Worm (Caenorhabditis elegans) whole organism, dauer: Measurements from ENCODE around the gene dhhc-14.
"Not testable (repeated sequence)": the region's sequence is repeated elsewhere in the genome, so short reads cannot be mapped to it uniquely, and the experiment has no call there.

Experiments used
- unc-62 ChIP-seq: sonication (generic microtip); optimal IDR thresholded peaks from 2 replicates; lab custom pipeline; 2017; ENCODE audit warnings: missing biosample characterization, missing genetic modification reagents, missing genetic modification characterization

Gene dhhc-14

DNA sequence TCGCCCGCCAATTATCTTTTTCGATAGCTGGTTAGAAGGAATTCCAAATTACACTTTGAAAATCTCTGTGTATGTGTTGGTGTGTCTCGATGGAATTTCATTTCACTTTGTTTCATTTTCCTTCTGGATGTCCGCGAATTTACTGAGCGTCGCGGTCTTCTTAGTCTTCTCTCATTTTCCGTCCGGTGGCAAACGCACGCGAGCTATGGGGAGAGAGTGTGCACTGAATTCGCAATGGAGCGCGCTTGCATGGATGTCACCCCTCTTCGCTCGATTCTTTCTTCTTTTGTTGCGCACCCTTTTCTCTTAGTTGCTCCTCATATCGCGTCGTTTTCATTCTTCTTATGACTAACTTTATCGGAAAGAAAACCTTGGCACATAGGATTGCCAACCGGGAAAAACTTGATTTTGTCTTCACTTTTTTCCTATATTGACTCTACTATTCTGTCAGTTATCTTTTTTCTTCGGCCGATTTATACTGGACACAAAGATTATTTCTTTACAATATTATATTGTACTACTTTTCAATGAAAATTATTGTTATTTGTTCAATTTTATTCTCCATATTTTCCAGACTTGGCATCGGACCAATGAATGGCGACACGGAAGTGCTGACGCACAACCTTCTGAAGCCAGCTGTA lies at the start of gene dhhc-14:
dhhc-14 (plus strand) TSS at position 591 of the 641 bp plus-strand sequence.
- TF ChIP-seq unc-62 (GFP tag; lab: Kevin White, UChicago) = no peak

DNA sequence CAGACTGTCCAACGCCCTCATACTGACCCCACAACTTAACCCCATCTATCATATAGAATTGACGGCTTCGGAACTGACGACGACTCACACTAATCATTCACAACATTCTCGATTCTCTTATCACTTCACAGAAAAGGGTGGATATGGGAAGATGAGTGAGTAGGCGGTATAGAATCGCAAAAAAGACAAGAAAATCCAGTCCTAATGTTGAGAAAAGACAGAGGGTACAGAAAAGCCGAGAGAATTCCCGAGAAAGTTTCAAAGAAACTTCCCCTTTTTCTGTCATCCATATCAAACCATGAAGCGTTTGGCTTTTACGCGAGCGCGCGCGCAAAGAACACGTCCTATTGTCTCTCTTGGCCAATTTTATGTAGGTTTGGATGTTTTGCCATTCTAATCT lies 47.9 kb upstream of the dhhc-14 start:
- TF ChIP-seq unc-62 (GFP tag; lab: Kevin White, UChicago) = no peak

DNA sequence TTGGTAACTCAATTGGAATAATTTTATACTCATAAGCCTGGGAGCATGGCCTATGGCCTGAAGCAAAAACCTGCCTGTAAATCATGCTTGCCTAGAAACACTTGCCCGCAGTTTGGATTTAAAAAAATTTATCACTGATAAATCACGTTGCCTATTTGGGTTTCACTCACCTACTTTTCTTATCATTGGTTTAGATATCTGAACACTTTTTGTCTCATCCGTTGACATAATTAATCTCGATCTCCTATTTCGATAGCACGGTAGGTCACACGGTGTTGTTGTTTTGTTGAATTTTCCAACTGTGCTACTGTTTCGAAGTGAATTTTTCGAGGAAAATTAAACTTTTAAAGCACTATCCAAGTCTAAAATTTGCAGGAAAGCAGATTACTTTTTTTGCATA lies 45.0 kb upstream of the dhhc-14 start:
- TF ChIP-seq unc-62 (GFP tag; lab: Kevin White, UChicago) = no peak

DNA sequence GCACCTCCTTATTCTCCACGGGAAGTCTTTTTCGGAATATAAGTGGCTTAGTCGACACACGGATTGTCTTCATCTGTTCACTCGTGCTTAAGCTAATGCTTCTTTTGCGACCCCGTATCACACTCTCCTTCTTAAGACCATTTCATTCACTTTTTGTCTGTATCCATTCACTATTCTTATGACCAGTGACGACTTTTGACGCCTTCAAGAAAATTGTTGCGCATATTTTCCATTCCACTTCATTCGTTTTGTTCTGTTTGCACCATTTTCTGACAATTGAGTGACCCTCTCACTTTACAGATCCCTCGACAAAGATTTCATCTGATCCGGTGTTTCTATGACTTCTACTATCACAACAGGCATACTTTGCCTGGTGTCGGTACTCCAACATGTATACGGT lies 44.5 kb upstream of the dhhc-14 start, which contains the start of gene H03E18.1:
H03E18.1 (plus strand) TSS at position 301 of the 400 bp plus-strand sequence.
- no peak for TF ChIP-seq unc-62 (GFP tag; lab: Kevin White, UChicago)

DNA sequence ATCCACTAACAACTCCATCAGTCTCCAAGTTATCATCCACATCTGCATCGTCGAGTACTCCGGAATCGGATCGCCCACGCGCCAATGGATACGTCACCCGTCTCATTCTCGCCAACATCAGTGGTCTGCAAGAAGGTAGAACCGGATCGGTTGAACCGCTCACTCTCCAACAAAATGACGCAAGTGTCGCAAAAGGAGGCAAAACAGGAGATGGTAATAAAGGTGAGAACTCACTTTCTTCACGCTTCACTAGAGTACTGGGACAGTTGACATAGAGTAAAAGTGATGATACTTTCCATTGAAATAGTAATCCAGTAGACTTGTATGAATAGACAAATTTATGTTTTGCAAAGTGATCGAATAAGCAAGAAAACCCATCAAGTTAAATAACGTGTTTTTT lies 43.0 kb upstream of the dhhc-14 start:
- no peak for TF ChIP-seq unc-62 (GFP tag; lab: Kevin White, UChicago)

DNA sequence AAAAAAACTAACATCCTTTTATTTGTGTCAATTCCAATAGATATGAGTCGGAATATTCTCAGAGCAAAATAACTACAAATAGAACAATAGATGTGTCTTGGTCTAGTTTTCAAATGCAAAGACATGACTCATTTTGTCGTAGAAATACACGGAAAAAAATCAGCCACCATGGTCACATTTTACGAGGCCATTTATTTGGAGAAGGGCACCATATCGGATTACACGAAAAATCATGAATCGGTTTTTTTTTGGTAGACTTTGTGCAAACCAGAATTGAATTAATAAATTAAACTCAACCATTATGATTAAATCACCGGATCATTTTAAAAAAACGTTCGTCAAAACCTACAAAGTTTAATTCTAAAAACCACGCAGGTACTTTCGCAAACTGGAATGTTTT lies 31.7 kb upstream of the dhhc-14 start, which contains the start of gene H03E18.2:
H03E18.2 (minus strand) TSS at position 101 of the 400 bp plus-strand sequence.
- no peak for TF ChIP-seq unc-62 (GFP tag; lab: Kevin White, UChicago)

DNA sequence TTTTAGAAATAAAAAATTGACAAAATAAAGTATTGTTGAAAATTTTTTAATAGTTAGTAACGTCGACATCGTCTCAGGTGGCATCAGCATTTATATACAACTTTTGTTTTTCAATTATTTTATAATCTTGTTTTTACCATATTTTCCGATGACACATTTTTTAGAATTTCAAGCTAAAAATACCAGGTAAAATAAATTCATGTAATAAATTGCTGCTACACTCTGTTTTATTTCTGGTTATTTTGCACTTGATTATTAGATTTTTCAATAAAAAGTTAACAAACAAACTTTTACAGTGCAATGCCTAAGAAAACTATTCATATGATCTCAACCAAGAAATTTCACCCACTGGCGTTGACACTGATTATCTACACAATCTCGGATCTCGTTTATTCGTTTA lies 30.5 kb upstream of the dhhc-14 start, which contains the start of gene C03G5.14:
C03G5.14 (plus strand) TSS at position 301 of the 400 bp plus-strand sequence.
- TF ChIP-seq unc-62 (GFP tag; lab: Kevin White, UChicago) = no peak

DNA sequence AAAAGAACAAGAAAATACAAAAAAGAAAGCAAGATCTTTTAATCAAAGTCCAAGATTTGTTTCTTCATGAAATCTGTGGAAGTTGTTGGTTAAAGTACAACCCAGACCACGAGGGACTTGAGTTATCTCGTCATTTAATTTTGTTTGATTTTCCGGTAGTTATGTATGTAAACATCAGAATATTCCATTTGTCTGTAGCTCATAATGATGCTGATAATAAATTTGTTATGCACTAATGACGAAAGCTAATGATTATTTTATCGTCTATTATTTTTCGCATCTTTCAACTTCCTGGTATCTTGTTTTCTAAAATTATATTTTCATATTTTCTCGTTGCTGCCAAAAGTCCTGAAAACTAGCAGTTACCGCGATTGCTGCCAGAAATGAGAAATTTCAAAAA lies 29.1 kb upstream of the dhhc-14 start:
- TF ChIP-seq unc-62 (GFP tag; lab: Kevin White, UChicago) = no peak

DNA sequence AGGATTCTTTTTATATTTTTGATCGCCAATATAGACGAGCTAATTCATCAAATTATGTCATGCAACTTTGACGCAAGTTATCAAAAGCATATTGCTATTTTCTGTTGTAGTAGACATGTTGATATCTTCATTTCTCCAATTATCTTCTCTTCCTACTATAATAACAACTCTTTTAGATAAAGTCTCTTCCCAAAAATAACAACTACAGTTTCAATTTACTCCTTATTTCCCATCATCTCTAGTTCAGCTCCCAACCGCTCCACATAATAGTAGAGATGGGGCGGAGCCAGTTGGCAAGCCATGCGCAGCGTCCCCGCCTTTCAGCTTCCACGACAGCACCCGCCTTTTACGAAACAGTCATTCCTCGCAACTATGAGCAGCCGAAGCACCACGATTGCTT lies 24.1 kb upstream of the dhhc-14 start, which contains the start of gene flp-5:
flp-5 (plus strand) TSS at position 301 of the 400 bp plus-strand sequence.
- TF ChIP-seq unc-62 (GFP tag; lab: Kevin White, UChicago) = no peak

DNA sequence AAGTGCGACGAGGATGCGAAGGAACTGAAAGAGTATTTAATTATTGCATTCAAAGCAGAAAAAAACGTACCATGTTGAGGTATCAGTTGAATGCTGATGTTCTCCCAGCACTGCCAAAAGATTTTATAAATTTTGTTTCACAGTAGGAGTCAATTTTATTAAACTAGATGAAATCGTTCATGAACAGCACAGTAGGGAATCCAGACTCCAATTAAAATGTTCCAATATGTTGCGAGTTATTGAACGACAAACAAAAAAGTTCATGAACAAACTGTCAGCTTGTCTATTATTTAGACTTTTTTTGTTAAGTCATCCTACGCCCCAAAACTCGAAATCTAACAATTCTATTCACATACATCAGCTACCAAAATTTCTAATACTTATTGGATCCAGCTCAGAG lies 17.1 kb upstream of the dhhc-14 start, which contains the start of gene nspc-1:
nspc-1 (minus strand) TSS at position 101 of the 400 bp plus-strand sequence.
- not testable (repeated sequence) for TF ChIP-seq unc-62 (GFP tag; lab: Kevin White, UChicago)

DNA sequence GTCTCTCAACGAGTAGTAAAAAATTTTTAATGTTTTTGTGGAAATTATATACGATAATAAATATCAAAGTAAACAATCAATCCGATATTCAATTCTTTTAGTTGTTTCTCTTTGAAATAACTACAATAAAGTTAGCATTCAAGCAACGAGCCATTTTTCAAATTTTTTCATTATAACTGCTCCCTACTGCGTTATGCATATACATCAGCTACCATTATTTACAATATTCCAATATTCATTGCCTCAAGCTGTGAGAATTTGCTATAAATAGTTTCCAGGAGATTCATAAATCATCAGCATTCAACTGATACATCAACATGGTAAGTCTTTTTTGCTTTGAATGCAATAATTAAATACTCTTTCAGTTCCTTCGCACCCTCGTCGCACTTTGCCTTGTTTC lies 15.3 kb upstream of the dhhc-14 start, which contains the start of gene nspc-3:
nspc-3 (plus strand) TSS at position 301 of the 400 bp plus-strand sequence.
- no peak for TF ChIP-seq unc-62 (GFP tag; lab: Kevin White, UChicago)

DNA sequence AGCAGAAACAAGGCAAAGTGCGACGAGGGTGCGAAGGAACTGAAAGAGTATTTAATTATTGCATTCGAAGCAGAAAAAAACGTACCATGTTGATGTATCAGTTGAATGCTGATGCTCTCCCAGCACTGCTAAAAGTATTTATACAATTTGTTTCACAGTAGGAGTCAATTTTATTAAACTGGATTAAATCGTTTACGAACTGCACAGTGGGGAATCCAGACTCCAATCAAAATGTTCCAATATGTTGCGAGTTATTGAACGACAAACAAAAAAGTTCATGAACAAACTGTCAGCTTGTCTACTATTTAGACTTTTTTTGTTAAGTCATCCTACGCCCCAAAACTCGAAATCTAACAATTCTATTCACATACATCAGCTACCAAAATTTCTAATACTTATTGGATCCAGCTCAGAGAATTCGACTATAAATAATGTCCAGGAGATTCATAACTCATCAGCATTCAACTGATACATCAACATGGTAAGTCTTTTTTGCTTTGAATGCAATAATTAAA lies 13.8 kb upstream of the dhhc-14 start, which contains the start of the genes nspc-4 and nspc-5:
nspc-4 (minus strand) TSS at position 101 of the 515 bp plus-strand sequence.
nspc-5 (plus strand) TSS at position 465 of the 515 bp plus-strand sequence.
- TF ChIP-seq unc-62 (GFP tag; lab: Kevin White, UChicago) = not testable (repeated sequence)

DNA sequence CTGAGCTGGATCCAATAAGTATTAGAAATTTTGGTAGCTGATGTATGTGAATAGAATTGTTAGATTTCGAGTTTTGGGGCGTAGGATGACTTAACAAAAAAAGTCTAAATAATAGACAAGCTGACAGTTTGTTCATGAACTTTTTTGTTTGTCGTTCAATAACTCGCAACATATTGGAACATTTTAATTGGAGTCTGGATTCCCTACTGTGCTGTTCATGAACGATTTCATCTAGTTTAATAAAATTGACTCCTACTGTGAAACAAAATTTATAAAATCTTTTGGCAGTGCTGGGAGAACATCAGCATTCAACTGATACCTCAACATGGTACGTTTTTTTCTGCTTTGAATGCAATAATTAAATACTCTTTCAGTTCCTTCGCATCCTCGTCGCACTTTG lies 10.5 kb upstream of the dhhc-14 start, which contains the start of gene nspc-7:
nspc-7 (plus strand) TSS at position 301 of the 400 bp plus-strand sequence.
- not testable (repeated sequence) for TF ChIP-seq unc-62 (GFP tag; lab: Kevin White, UChicago)

DNA sequence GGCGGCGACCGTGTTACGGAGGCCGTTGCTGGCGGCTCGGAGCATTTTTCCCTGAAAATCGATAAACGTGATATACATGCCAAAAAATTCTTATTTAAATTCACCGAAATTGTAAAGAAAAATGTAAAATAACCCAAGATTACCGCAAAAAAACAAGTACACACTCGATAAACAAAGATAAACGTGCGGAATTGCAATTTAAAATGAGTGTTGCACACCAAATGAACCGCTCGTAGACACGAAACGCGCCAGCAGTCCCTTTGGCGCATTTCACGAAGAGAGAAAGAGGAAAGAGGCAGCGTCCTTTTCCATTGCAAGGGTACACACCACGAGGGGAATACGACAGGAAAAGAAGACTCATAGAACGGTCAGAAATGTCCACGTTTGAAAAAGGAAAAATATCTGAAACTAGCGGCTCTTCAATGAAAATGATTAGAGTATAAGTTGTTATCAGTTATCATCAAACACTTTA lies 6.1 kb upstream of the dhhc-14 start, which contains the start of gene sdha-1:
sdha-1 (minus strand) TSS at position 51 of the 472 bp plus-strand sequence.
- no peak for TF ChIP-seq unc-62 (GFP tag; lab: Kevin White, UChicago)

DNA sequence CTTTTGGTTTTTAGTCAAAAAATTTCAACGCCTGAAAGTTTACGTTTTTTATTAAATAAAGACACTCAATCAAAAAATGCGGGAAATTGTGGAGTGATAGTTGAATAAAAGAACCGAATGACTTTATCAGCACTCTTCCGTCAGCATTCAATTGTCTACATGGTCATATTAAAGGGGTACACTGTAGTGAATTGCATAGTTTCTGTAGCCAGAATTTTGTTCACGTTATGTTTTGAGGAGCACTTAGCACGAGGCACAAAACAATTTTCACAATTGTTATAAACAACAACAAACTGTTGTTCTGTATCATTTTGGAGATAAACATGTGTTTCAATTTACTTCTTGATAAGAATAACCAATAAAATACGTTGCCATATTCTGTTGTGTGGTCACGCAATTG lies 3.1 kb upstream of the dhhc-14 start, which contains the start of gene D2021.4:
D2021.4 (minus strand) TSS at position 48 of the 400 bp plus-strand sequence.
- TF ChIP-seq unc-62 (GFP tag; lab: Kevin White, UChicago) = no peak

DNA sequence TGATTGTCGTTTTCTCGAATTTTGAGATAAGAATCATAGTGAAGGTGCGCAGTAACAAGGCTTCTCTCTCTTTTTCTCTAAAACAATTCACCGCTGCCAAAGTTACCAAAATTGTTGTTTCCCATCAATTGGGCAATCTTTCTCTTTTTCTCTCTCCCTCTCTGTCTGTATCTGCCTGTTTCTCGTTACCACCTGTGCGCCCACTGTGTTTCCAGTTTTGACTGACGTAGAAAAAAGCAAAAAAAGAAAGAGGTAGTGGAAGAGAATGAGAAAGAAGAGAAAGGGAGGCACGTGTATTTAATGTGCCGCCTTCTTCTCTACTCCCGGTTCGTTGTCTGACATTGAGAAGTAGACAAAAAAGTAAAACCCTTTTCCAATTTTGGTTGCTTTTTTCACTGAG lies 2.0 kb upstream of the dhhc-14 start:
- TF ChIP-seq unc-62 (GFP tag; lab: Kevin White, UChicago) = no peak
